Fruit fly (Drosophila melanogaster) whole organism, wandering third instar larva: Measurements from ENCODE around the gene CG33664.

Experiments used
- Abd-B ChIP-seq: fragments of >200 bp; optimal IDR thresholded peaks from 2 replicates; lab custom pipeline; 2017; ENCODE audit warnings: missing biosample characterization, missing genetic modification characterization
- CG32264 ChIP-seq: fragments of 200-800 bp; sonication (Bioruptor generic); optimal IDR thresholded peaks from 2 replicates; lab custom pipeline; 2016; ENCODE audit warnings: missing biosample characterization, missing genetic modification characterization
- CG9705 ChIP-seq: fragments of 200-800 bp; sonication (Bioruptor generic); optimal IDR thresholded peaks from 2 replicates; lab custom pipeline; 2018; ENCODE audit warnings: missing biosample characterization, mild to moderate bottlenecking, missing genetic modification characterization
- CrebA ChIP-seq: fragments of 200-800 bp; sonication (Bioruptor generic); optimal IDR thresholded peaks from 2 replicates; lab custom pipeline; 2016; ENCODE audit warnings: missing biosample characterization, mild to moderate bottlenecking, missing genetic modification characterization, borderline replicate concordance
- Dif ChIP-seq: fragments of 200-275, 200-300 bp; sonication (Bioruptor generic); optimal IDR thresholded peaks from 2 replicates; lab custom pipeline; 2018; ENCODE audit warnings: missing biosample characterization, missing genetic modification characterization; ENCODE audit not compliant: partially characterized antibody
- GATAd ChIP-seq: sonication (Bioruptor generic); optimal IDR thresholded peaks from 2 replicates; lab custom pipeline; 2016; ENCODE audit warnings: missing biosample characterization, missing genetic modification characterization
- HLH106 ChIP-seq: fragments of 200-800 bp; optimal IDR thresholded peaks from 3 replicates; lab custom pipeline; 2019; ENCODE audit warnings: missing biosample characterization, mild to moderate bottlenecking, missing genetic modification characterization, moderate library complexity
- Hnf4 ChIP-seq: fragments of 200-800 bp; sonication (Bioruptor generic); optimal IDR thresholded peaks from 2 replicates; lab custom pipeline; 2016; ENCODE audit warnings: missing biosample characterization, mild to moderate bottlenecking, missing genetic modification characterization
- Hr83 ChIP-seq: fragments of 200-300 bp; sonication (Bioruptor generic); optimal IDR thresholded peaks from 2 replicates; lab custom pipeline; 2016; ENCODE audit warnings: missing biosample characterization, mild to moderate bottlenecking, missing genetic modification characterization, moderate library complexity; ENCODE audit not compliant: poor library complexity, severe bottlenecking
- Jra ChIP-seq: sonication (Bioruptor generic); optimal IDR thresholded peaks from 2 replicates; lab custom pipeline; 2016; ENCODE audit warnings: missing biosample characterization, missing genetic modification characterization
- Mio ChIP-seq: sonication (Bioruptor generic); optimal IDR thresholded peaks from 2 replicates; lab custom pipeline; 2016; ENCODE audit warnings: missing biosample characterization, missing genetic modification characterization
- N ChIP-seq: fragments of >200 bp; optimal IDR thresholded peaks from 2 replicates; lab custom pipeline; 2018; ENCODE audit warnings: missing biosample characterization, missing external identifiers, missing genetic modification characterization
- OdsH ChIP-seq: fragments of 200-800 bp; sonication (Bioruptor generic); optimal IDR thresholded peaks from 2 replicates; lab custom pipeline; 2016; ENCODE audit warnings: missing biosample characterization, mild to moderate bottlenecking, missing genetic modification characterization
- Rel ChIP-seq, 2 experiments: fragments of 200-800 bp; sonication (Bioruptor generic) in 1 of 2; optimal IDR thresholded peaks; 2 replicates in 1 of 2; 3 replicates in 1 of 2; lab custom pipeline; 2016 to 2019; ENCODE audit warnings: mild to moderate bottlenecking in 2 of 2, missing biosample characterization in 2 of 2, missing genetic modification characterization in 2 of 2, moderate library complexity in 1 of 2
- Sp1 ChIP-seq: fragments of 200-800 bp; sonication (Bioruptor generic); optimal IDR thresholded peaks from 3 replicates; lab custom pipeline; 2019; ENCODE audit warnings: missing biosample characterization, mild to moderate bottlenecking, missing genetic modification characterization, moderate library complexity
- Vsx2 ChIP-seq: fragments of 200-300, 225-300 bp; sonication (Bioruptor generic); optimal IDR thresholded peaks from 2 replicates; lab custom pipeline; 2018; ENCODE audit warnings: missing biosample characterization, missing genetic modification characterization; ENCODE audit not compliant: partially characterized antibody
- br ChIP-seq: fragments of 200-800 bp; sonication (Bioruptor generic); optimal IDR thresholded peaks from 2 replicates; lab custom pipeline; 2016; ENCODE audit warnings: missing biosample characterization, missing genetic modification characterization
- brk ChIP-seq: fragments of 200-800 bp; sonication (Bioruptor generic); optimal IDR thresholded peaks from 2 replicates; lab custom pipeline; 2016; ENCODE audit warnings: missing biosample characterization, mild to moderate bottlenecking, missing genetic modification characterization
- dl ChIP-seq, 2 experiments: fragments of 175-275, 200-275 bp in 1 of 2; fragments of 200-275 bp in 1 of 2; sonication (Bioruptor generic); optimal IDR thresholded peaks; lab custom pipeline; 2018; ENCODE audit warnings: mild to moderate bottlenecking in 2 of 2, missing biosample characterization in 2 of 2, missing genetic modification characterization in 2 of 2, moderate library complexity in 2 of 2; ENCODE audit not compliant: partially characterized antibody in 2 of 2, insufficient read depth in 1 of 2
- dmrt93B ChIP-seq: fragments of 200-800 bp; sonication (Bioruptor generic); optimal IDR thresholded peaks from 2 replicates; lab custom pipeline; 2018; ENCODE audit warnings: missing biosample characterization, mild to moderate bottlenecking, missing genetic modification characterization
- dsf ChIP-seq: sonication (Bioruptor generic); optimal IDR thresholded peaks from 2 replicates; lab custom pipeline; 2016; ENCODE audit warnings: missing biosample characterization, missing genetic modification characterization, borderline replicate concordance
- ey ChIP-seq: fragments of 200-800 bp; sonication (Bioruptor generic); optimal IDR thresholded peaks from 2 replicates; lab custom pipeline; 2016; ENCODE audit warnings: missing biosample characterization, missing genetic modification characterization
- foxo ChIP-seq, 2 experiments: fragments of 200-800 bp; sonication (Bioruptor generic); optimal IDR thresholded peaks; 2 replicates in 1 of 2; 3 replicates in 1 of 2; lab custom pipeline; 2016 to 2017; ENCODE audit warnings: missing biosample characterization in 2 of 2, missing genetic modification characterization in 2 of 2
- fru ChIP-seq: fragments of 200-800 bp; sonication (Bioruptor generic); optimal IDR thresholded peaks from 3 replicates; lab custom pipeline; 2016; ENCODE audit warnings: missing biosample characterization, mild to moderate bottlenecking, missing genetic modification characterization
- h ChIP-seq: fragments of 200-800 bp; sonication (Bioruptor generic); optimal IDR thresholded peaks from 3 replicates; lab custom pipeline; 2016; ENCODE audit warnings: missing biosample characterization, mild to moderate bottlenecking, missing genetic modification characterization
- jim ChIP-seq: fragments of 175-275, 200-325 bp; sonication (Bioruptor generic); optimal IDR thresholded peaks from 2 replicates; lab custom pipeline; 2016; ENCODE audit warnings: missing biosample characterization, mild to moderate bottlenecking, missing genetic modification characterization
- pan ChIP-seq: fragments of >200 bp; optimal IDR thresholded peaks from 2 replicates; lab custom pipeline; 2017
- psq ChIP-seq: fragments of 200-800 bp; sonication (Bioruptor generic); optimal IDR thresholded peaks from 3 replicates; lab custom pipeline; 2017; ENCODE audit warnings: missing biosample characterization, mild to moderate bottlenecking, missing genetic modification characterization, moderate library complexity
- rgr ChIP-seq: fragments of 200-800 bp; sonication (Bioruptor generic); optimal IDR thresholded peaks from 3 replicates; lab custom pipeline; 2016; ENCODE audit warnings: missing biosample characterization, mild to moderate bottlenecking, missing genetic modification characterization
- sv ChIP-seq: fragments of 200-800 bp; sonication (Bioruptor generic); optimal IDR thresholded peaks from 3 replicates; lab custom pipeline; 2016; ENCODE audit warnings: missing biosample characterization, missing genetic modification characterization
- tai ChIP-seq: sonication (Bioruptor generic); optimal IDR thresholded peaks from 2 replicates; lab custom pipeline; 2016; ENCODE audit warnings: missing biosample characterization, missing genetic modification characterization
- usp ChIP-seq: fragments of >200 bp; optimal IDR thresholded peaks from 2 replicates; lab custom pipeline; 2017; ENCODE audit warnings: missing biosample characterization, missing genetic modification characterization
- woc ChIP-seq: sonication (Bioruptor generic); optimal IDR thresholded peaks from 2 replicates; lab custom pipeline; 2016; ENCODE audit warnings: missing biosample characterization, mild to moderate bottlenecking, missing genetic modification characterization

The CG33664 gene

dm6 chrX:6339970-6340548, 44.0 kb upstream of the CG33664 start:
- TF ChIP-seq psq = peak; percentile 87
- TF ChIP-seq tai (GFP tag; lab: Kevin White, UChicago) = no peak
- no peak for TF ChIP-seq Rel (GFP tag; optimal IDR thresholded peaks at IDR 0.05; lab: Kevin White, UChicago)
- no peak for TF ChIP-seq Rel (tag; optimal IDR thresholded peaks at IDR 0.05; lab: Kevin White, UChicago)
- TF ChIP-seq ey = no peak
- no peak for TF ChIP-seq N
- TF ChIP-seq dl (GFP tag; optimal IDR thresholded peaks at IDR 0.05; lab: Kevin White, UChicago; ENCODE audit: insufficient read depth in 1 of 2, partially characterized antibody in 2 of 2) = no peak
- no peak for TF ChIP-seq h (GFP tag; lab: Kevin White, UChicago)
- TF ChIP-seq usp (GFP tag; lab: Kevin White, UChicago) = no peak
- TF ChIP-seq CG9705 (GFP tag; lab: Kevin White, UChicago) = no peak

dm6 chrX:6340593-6341068, 43.4 kb upstream of the CG33664 start:
- TF ChIP-seq Mio (GFP tag; lab: Kevin White, UChicago) = no peak
- TF ChIP-seq fru (GFP tag; lab: Kevin White, UChicago) = peak; percentile 78
- peak; percentile 49 for TF ChIP-seq Hnf4 (GFP tag; lab: Kevin White, UChicago)
- TF ChIP-seq Abd-B (GFP tag; lab: Kevin White, UChicago) = no peak
- TF ChIP-seq CG32264 (GFP tag; lab: Kevin White, UChicago) = no peak
- no peak for TF ChIP-seq Vsx2
- TF ChIP-seq HLH106 = peak; percentile 88
- TF ChIP-seq CG9705 (GFP tag; lab: Kevin White, UChicago) = peak; percentile 72
- no peak for TF ChIP-seq Rel (GFP tag; optimal IDR thresholded peaks at IDR 0.05; lab: Kevin White, UChicago)
- peak; percentile 42 for TF ChIP-seq Rel (tag; optimal IDR thresholded peaks at IDR 0.05; lab: Kevin White, UChicago)
- no peak for TF ChIP-seq Hr83 (GFP tag; lab: Kevin White, UChicago)
- peak; percentile 51 for TF ChIP-seq psq
- TF ChIP-seq ey = peak; percentile 57
- TF ChIP-seq dsf (GFP tag; lab: Kevin White, UChicago) = no peak
- TF ChIP-seq Sp1 (GFP tag; lab: Kevin White, UChicago) = peak; percentile 92
- no peak for TF ChIP-seq tai (GFP tag; lab: Kevin White, UChicago)
- TF ChIP-seq woc = no peak
- no peak for TF ChIP-seq CrebA (GFP tag; lab: Kevin White, UChicago)
- no peak for TF ChIP-seq GATAd
- TF ChIP-seq jim = no peak
- no peak for TF ChIP-seq Jra (GFP tag; lab: Kevin White, UChicago)
- no peak for TF ChIP-seq Dif
- no peak for TF ChIP-seq dl (GFP tag; optimal IDR thresholded peaks at IDR 0.05; lab: Kevin White, UChicago; ENCODE audit: insufficient read depth in 1 of 2, partially characterized antibody in 2 of 2)
- no peak for TF ChIP-seq N
- TF ChIP-seq brk (GFP tag; lab: Kevin White, UChicago) = peak; percentile 30
- TF ChIP-seq sv (GFP tag; lab: Kevin White, UChicago) = peak; percentile 66
- TF ChIP-seq h (GFP tag; lab: Kevin White, UChicago) = peak; percentile 75
- no peak for TF ChIP-seq pan
- peak in 1 of 2 experiments; percentile 78 for TF ChIP-seq foxo (GFP tag; optimal IDR thresholded peaks at IDR 0.05; lab: Kevin White, UChicago)
- peak; percentile 79 for TF ChIP-seq br (GFP tag; lab: Kevin White, UChicago)
- TF ChIP-seq dmrt93B (GFP tag; lab: Kevin White, UChicago) = peak; percentile 85
- TF ChIP-seq rgr (GFP tag; lab: Kevin White, UChicago) = peak; percentile 73
- no peak for TF ChIP-seq usp (GFP tag; lab: Kevin White, UChicago)
- TF ChIP-seq OdsH = peak; percentile 76

dm6 chrX:6341678-6342077, 42.3 kb upstream of the CG33664 start:
- TF ChIP-seq Rel (GFP tag; optimal IDR thresholded peaks at IDR 0.05; lab: Kevin White, UChicago) = no peak
- peak; percentile 7 for TF ChIP-seq Rel (tag; optimal IDR thresholded peaks at IDR 0.05; lab: Kevin White, UChicago)
- TF ChIP-seq brk (GFP tag; lab: Kevin White, UChicago) = no peak
- TF ChIP-seq jim = no peak
- peak; percentile 43 for TF ChIP-seq psq
- TF ChIP-seq, all 38 proteins: peak for 2
